Fruit fly (Drosophila melanogaster): Measurements from ENCODE around the gene PolZ2.

Gene PolZ2

DNA sequence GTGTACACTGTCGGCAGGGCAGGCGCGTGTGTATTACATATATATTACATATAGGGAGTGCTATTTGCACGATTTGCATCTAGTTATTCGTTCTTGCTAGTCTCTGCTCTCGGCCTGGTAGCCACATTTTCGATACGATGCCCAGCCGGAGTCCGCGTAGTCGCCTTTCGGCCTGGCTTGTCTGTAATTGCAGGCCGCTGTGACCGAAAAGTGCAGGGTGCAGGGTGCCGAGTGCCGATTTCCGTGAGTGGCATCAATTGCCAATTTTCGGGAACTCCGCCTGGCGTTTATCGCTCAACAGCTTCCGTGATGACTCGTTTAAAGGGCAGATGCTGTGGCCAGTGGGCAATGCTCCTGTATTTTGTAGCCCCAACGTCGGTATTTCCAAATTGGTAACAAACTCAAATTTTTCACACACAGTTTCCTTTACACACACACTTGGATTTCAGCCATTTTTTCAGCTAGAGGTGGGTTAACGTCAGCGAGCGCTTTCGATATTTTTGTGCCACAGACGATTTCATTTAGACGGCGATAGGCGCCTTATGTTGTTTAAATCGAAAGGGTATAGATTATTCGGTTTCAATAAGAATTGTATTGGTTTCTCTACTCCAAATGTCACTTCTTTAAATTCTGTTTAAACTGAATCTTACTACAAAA is 682 bp upstream of the PolZ2 start, which contains the start of gene CG2926 (continued):
- peak; percentile 44 for TF ChIP-seq zfh2 (GFP tag; optimal IDR thresholded peaks at IDR 0.05)
- no peak for TF ChIP-seq Vsx1 (GFP tag; optimal IDR thresholded peaks at IDR 0.05)
- TF ChIP-seq inv (GFP tag; IDR thresholded peaks at IDR 0.05; ENCODE audit: partially characterized antibody), result peak; percentile 84
- TF ChIP-seq lov (optimal IDR thresholded peaks at IDR 0.05), result no peak
- TF ChIP-seq lov (GFP tag; IDR thresholded peaks at IDR 0.05), result 0 out of 3 replicates have a peak, but pooled peaks have one; percentile 5
- peak; percentile 84 for TF ChIP-seq HLH4C (GFP tag; IDR thresholded peaks at IDR 0.05; ENCODE audit: partially characterized antibody)
- no peak for TF ChIP-seq Trl (optimal IDR thresholded peaks at IDR 0.05)
- TF ChIP-seq Trl (GFP tag; optimal IDR thresholded peaks at IDR 0.05), result peak; percentile 48
- TF ChIP-seq al (GFP tag; IDR thresholded peaks at IDR 0.05), result peak; percentile 37; the same call in 1 of the 2 replicates
- TF ChIP-seq CG31441 (GFP tag; IDR thresholded peaks at IDR 0.05), result no peak
- peak; percentile 30; the same call in 1 of the 2 replicates for TF ChIP-seq CG11085 (GFP tag; IDR thresholded peaks at IDR 0.05)
- TF ChIP-seq Aef1 (GFP tag; IDR thresholded peaks at IDR 0.05), result 0 out of 3 replicates have a peak, but pooled peaks have one; percentile 13
- no peak for TF ChIP-seq CG13424 (tag; optimal IDR thresholded peaks at IDR 0.05)
- TF ChIP-seq vnd (GFP tag; IDR thresholded peaks at IDR 0.05; ENCODE audit: partially characterized antibody), result peak; percentile 81
- TF ChIP-seq Dll (GFP tag; IDR thresholded peaks at IDR 0.05; ENCODE audit: partially characterized antibody), result peak; percentile 82
- TF ChIP-seq CG17802 (tag; optimal IDR thresholded peaks at IDR 0.05), result peak; percentile 48

dm6 chr3R:5591398-5591853 is 2.8 kb downstream of the PolZ2 start, which contains the start of the genes noi and Vha26:
TSS of gene noi (minus strand) at chr3R:5591459.
TSS of gene Vha26 (plus strand) at chr3R:5591763.
- TF ChIP-seq CG18599 (GFP tag; optimal IDR thresholded peaks at IDR 0.05), result no peak
- TF ChIP-seq CG15073 (GFP tag; optimal IDR thresholded peaks at IDR 0.05), result no peak
- no peak for TF ChIP-seq D (optimal IDR thresholded peaks at IDR 0.05)
- no peak for TF ChIP-seq D (GFP tag; optimal IDR thresholded peaks at IDR 0.05)
- TF ChIP-seq tll (GFP tag; optimal IDR thresholded peaks at IDR 0.05), result peak in 1 of 2 experiments; percentile 33
- TF ChIP-seq CG4360 (GFP tag; IDR thresholded peaks at IDR 0.05), result no peak
- peak; percentile 31 for TF ChIP-seq Mes4 (GFP tag; optimal IDR thresholded peaks at IDR 0.05)
- TF ChIP-seq maf-S (GFP tag; optimal IDR thresholded peaks at IDR 0.05), result peak; percentile 6
- TF ChIP-seq Deaf1 (tag; optimal IDR thresholded peaks at IDR 0.05), result peak; percentile 19
- TF ChIP-seq Hsf (GFP tag; optimal IDR thresholded peaks at IDR 0.05), result peak; percentile 38
- TF ChIP-seq CG4707 (GFP tag; optimal IDR thresholded peaks at IDR 0.05), result no peak
- TF ChIP-seq CG9817 (tag; optimal IDR thresholded peaks at IDR 0.05), result no peak
- peak; percentile 12 for TF ChIP-seq ftz-f1 (GFP tag; optimal IDR thresholded peaks at IDR 0.05)
- no peak for TF ChIP-seq HLH3B (GFP tag; IDR thresholded peaks at IDR 0.05)
- TF ChIP-seq CG3065 (GFP tag; optimal IDR thresholded peaks at IDR 0.05), result no peak
- TF ChIP-seq CG3281 (GFP tag; optimal IDR thresholded peaks at IDR 0.05), result peak; percentile 22
- no peak for TF ChIP-seq tna (GFP tag; IDR thresholded peaks at IDR 0.05; ENCODE audit: partially characterized antibody)
- peak; percentile 56 for TF ChIP-seq Lhr (GFP tag; optimal IDR thresholded peaks at IDR 0.05)
- TF ChIP-seq CG6683 (GFP tag; optimal IDR thresholded peaks at IDR 0.05), result no peak
- no peak for TF ChIP-seq ro (GFP tag; IDR thresholded peaks at IDR 0.05)
- no peak for TF ChIP-seq sens-2 (GFP tag; IDR thresholded peaks at IDR 0.05)
- TF ChIP-seq sima (GFP tag; optimal IDR thresholded peaks at IDR 0.05), result no peak
- no peak for TF ChIP-seq Lim3 (GFP tag; IDR thresholded peaks at IDR 0.05)
- no peak for TF ChIP-seq chif (GFP tag; optimal IDR thresholded peaks at IDR 0.05)
- TF ChIP-seq vfl (GFP tag; optimal IDR thresholded peaks at IDR 0.05), result no peak
- no peak for TF ChIP-seq wor (GFP tag; IDR thresholded peaks at IDR 0.05)
- TF ChIP-seq CG16813 (GFP tag; IDR thresholded peaks at IDR 0.05; ENCODE audit: partially characterized antibody), result peak; percentile 73
- no peak for TF ChIP-seq CG17385 (GFP tag; optimal IDR thresholded peaks at IDR 0.05)
- peak; percentile 38 for TF ChIP-seq ind (GFP tag; optimal IDR thresholded peaks at IDR 0.05)
- peak; percentile 68 for TF ChIP-seq gfzf (GFP tag; optimal IDR thresholded peaks at IDR 0.05)
- TF ChIP-seq ems (GFP tag; optimal IDR thresholded peaks at IDR 0.05), result no peak
- TF ChIP-seq CG10462 (GFP tag; optimal IDR thresholded peaks at IDR 0.05), result no peak
- TF ChIP-seq Dbx (GFP tag; IDR thresholded peaks at IDR 0.05), result 0 out of 3 replicates have a peak, but pooled peaks have one; percentile 19
- TF ChIP-seq Ravus (GFP tag; IDR thresholded peaks at IDR 0.05), result no peak

All from whole organism, embryonic.